Worm (Caenorhabditis elegans) whole organism, late embryonic: ENCODE results near the gene rps-8.

Experiments
- ama-1 ChIP-seq: fragments of 150-350 bp; optimal IDR thresholded peaks from 2 replicates; lab custom pipeline; 2014
- ceh-48 ChIP-seq: sonication (generic microtip); optimal IDR thresholded peaks from 2 replicates; lab custom pipeline; 2016; ENCODE audit warnings: missing genetic modification characterization, inconsistent platforms, missing compliant biosample characterization
- hlh-13 ChIP-seq: fragments of 200-800 bp; sonication (Bioruptor generic); optimal IDR thresholded peaks from 2 replicates; lab custom pipeline; 2018; ENCODE audit warnings: mild to moderate bottlenecking, missing genetic modification characterization, missing compliant biosample characterization
- madf-2 ChIP-seq: sonication (generic microtip); optimal IDR thresholded peaks from 2 replicates; lab custom pipeline; 2017; ENCODE audit warnings: missing genetic modification characterization, missing compliant biosample characterization
- nfya-1 ChIP-seq: sonication (generic microtip); optimal IDR thresholded peaks from 2 replicates; lab custom pipeline; 2017; ENCODE audit warnings: missing genetic modification characterization, mild to moderate bottlenecking, missing compliant biosample characterization, antibody characterized with exemption, moderate library complexity
- pha-4 ChIP-seq: fragments of 150-350 bp; optimal IDR thresholded peaks from 2 replicates; lab custom pipeline; 2018; ENCODE audit warnings: missing biosample characterization, missing genetic modification reagents, missing genetic modification characterization
- tbx-2 ChIP-seq: sonication (generic microtip); optimal IDR thresholded peaks from 2 replicates; lab custom pipeline; 2016; ENCODE audit warnings: missing genetic modification characterization, missing compliant biosample characterization
- unc-42 ChIP-seq: sonication (generic microtip); optimal IDR thresholded peaks from 2 replicates; lab custom pipeline; 2016; ENCODE audit warnings: missing genotype, missing genetic modification characterization, missing compliant biosample characterization
- ztf-16 ChIP-seq: sonication (generic microtip); optimal IDR thresholded peaks from 2 replicates; lab custom pipeline; 2017; ENCODE audit warnings: missing genetic modification characterization, missing compliant biosample characterization

DNA sequence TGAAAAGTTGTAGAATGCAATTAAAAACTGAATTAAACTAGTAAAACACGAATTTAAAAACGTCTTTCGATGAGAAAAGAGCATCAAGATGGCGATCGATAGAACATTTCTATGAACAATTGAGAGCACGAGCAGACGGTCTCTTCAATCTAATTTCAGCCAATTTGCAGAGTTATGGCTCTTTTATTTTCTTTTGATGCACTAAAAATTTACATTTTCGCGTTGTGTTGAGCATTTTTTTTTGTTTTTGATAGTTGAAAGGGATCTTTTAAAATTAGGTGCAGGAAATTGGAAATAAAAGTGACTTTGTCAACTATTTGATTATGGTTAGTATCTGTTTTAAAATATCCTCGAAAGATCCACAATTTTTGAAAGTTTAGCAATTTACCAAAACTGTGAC is 4.7 kb downstream of the rps-8 start, which contains the start of gene F42C5.6:
- TF ChIP-seq hlh-13 (GFP tag; lab: Kevin White, UChicago) (no peak), ama-1 (no peak), madf-2 (tag; lab: Kevin White, UChicago) (no peak), pha-4 (tag; lab: Kevin White, UChicago) (no peak), ceh-48 (tag; lab: Kevin White, UChicago) (no peak), ztf-16 (tag; lab: Kevin White, UChicago) (no peak), nfya-1 (no peak), tbx-2 (tag; lab: Kevin White, UChicago) (no peak), unc-42 (tag; lab: Kevin White, UChicago) (no peak)
